Fruit fly (Drosophila melanogaster): ENCODE measurements around the gene Tailor.
A peak's percentile ranks its signal among the peaks of the same experiment; 100 is the strongest.

dm6 chr3R:7074297-7075114 lies 11.4 kb downstream of the Tailor start, which contains the start of the genes Ufl1 and CG1943:
- TF ChIP-seq CTCF (optimal IDR thresholded peaks at IDR 0.05) (peak; percentile 84 to 87), CG8478 (optimal IDR thresholded peaks at IDR 0.05) (no peak)

All from S2 (cell line).